Fruit fly (Drosophila melanogaster) whole organism, embryonic: ENCODE data around the gene Fas1.

Experiments used
- Antp ChIP-seq: fragments of 200-800 bp; sonication (Bioruptor generic); optimal IDR thresholded peaks from 3 replicates; lab custom pipeline; 2016; ENCODE audit warnings: missing biosample characterization, missing genetic modification characterization
- CG10366 ChIP-seq: fragments of 200-800 bp; sonication (Bioruptor generic); IDR thresholded peaks from 2 replicates; pipeline ENCODE4 v1.3.6; 2022; ENCODE audit warnings: missing biosample characterization, missing genetic modification characterization
- CG10959 ChIP-seq: fragments of 200-800 bp; sonication (Bioruptor generic); IDR thresholded peaks from 2 replicates; pipeline ENCODE4 v1.3.6; 2022; ENCODE audit warnings: missing biosample characterization, missing genetic modification characterization
- CG11398 ChIP-seq: fragments of 200-800 bp; sonication (Bioruptor generic); optimal IDR thresholded peaks from 2 replicates; lab custom pipeline; 2016; ENCODE audit warnings: missing biosample characterization, missing genetic modification characterization
- CG12299 ChIP-seq: fragments of 200-800 bp; sonication (Bioruptor generic); optimal IDR thresholded peaks from 2 replicates; lab custom pipeline; 2018; ENCODE audit warnings: missing biosample characterization, mild to moderate bottlenecking, missing genetic modification characterization
- CG14667 ChIP-seq: fragments of 200-800 bp; sonication (Bioruptor generic); IDR thresholded peaks from 2 replicates; pipeline ENCODE4 v1.3.6; 2022; ENCODE audit warnings: missing biosample characterization, missing genetic modification characterization
- CG14965 ChIP-seq: fragments of 200-800 bp; sonication (Bioruptor generic); optimal IDR thresholded peaks from 2 replicates; lab custom pipeline; 2016; ENCODE audit warnings: missing biosample characterization, missing genetic modification characterization, borderline replicate concordance
- CG2199 ChIP-seq: fragments of 200-800 bp; sonication (Bioruptor generic); IDR thresholded peaks from 3 replicates; pipeline ENCODE4 v1.3.6; 2022; ENCODE audit warnings: missing biosample characterization, missing genetic modification characterization
- CG2875 ChIP-seq: fragments of 200-800 bp; sonication (Bioruptor generic); optimal IDR thresholded peaks from 2 replicates; lab custom pipeline; 2017; ENCODE audit warnings: missing biosample characterization, mild to moderate bottlenecking, missing genetic modification characterization, missing genetic modification reagents
- CG31388 ChIP-seq: fragments of 200-800 bp; sonication (Bioruptor generic); optimal IDR thresholded peaks from 2 replicates; lab custom pipeline; 2016; ENCODE audit warnings: missing biosample characterization, missing genetic modification characterization
- CG3407 ChIP-seq: fragments of 200-800 bp; sonication (Bioruptor generic); optimal IDR thresholded peaks from 2 replicates; lab custom pipeline; 2018; ENCODE audit warnings: missing biosample characterization, mild to moderate bottlenecking, missing genetic modification characterization
- CG3847 ChIP-seq: fragments of 200-800 bp; sonication (Bioruptor generic); IDR thresholded peaks from 2 replicates; pipeline ENCODE4 v1.3.6; 2022; ENCODE audit warnings: missing biosample characterization, missing genetic modification characterization
- CG42726 ChIP-seq: fragments of 200-800 bp; sonication (Bioruptor generic); IDR thresholded peaks from 2 replicates; pipeline ENCODE4 v1.3.6; 2022; ENCODE audit warnings: missing biosample characterization, missing genetic modification characterization; ENCODE audit not compliant: partially characterized antibody
- CG5953 ChIP-seq: fragments of 200-800 bp; sonication (Bioruptor generic); IDR thresholded peaks from 2 replicates; pipeline ENCODE4 v1.3.6; 2022; ENCODE audit warnings: missing biosample characterization, missing genetic modification characterization
- CG6689 ChIP-seq: fragments of 200-800 bp; sonication (Bioruptor generic); IDR thresholded peaks from 2 replicates; pipeline ENCODE4 v1.3.6; 2022; ENCODE audit warnings: missing biosample characterization, missing genetic modification characterization
- CG6791 ChIP-seq: fragments of 200-800 bp; sonication (Bioruptor generic); IDR thresholded peaks from 3 replicates; pipeline ENCODE4 v1.3.6; 2022; ENCODE audit warnings: missing biosample characterization, missing genetic modification characterization; ENCODE audit not compliant: partially characterized antibody
- CG7786 ChIP-seq: fragments of 200-800 bp; sonication (Bioruptor generic); optimal IDR thresholded peaks from 2 replicates; lab custom pipeline; 2016; ENCODE audit warnings: missing biosample characterization, missing genetic modification characterization
- CG7839 ChIP-seq: fragments of 200-800 bp; sonication (Bioruptor generic); optimal IDR thresholded peaks from 3 replicates; lab custom pipeline; 2018; ENCODE audit warnings: missing biosample characterization, mild to moderate bottlenecking, missing genetic modification characterization, moderate library complexity
- CG8388 ChIP-seq: fragments of 200-800 bp; sonication (Bioruptor generic); optimal IDR thresholded peaks from 2 replicates; lab custom pipeline; 2019; ENCODE audit warnings: missing biosample characterization, mild to moderate bottlenecking, missing genetic modification characterization, moderate library complexity
- CkIIα-i1 ChIP-seq: fragments of 200-800 bp; sonication (Bioruptor generic); IDR thresholded peaks from 2 replicates; pipeline ENCODE4 v1.3.6; 2022; ENCODE audit warnings: missing biosample characterization, missing genetic modification characterization
- Dbx ChIP-seq: fragments of 200-800 bp; sonication (Bioruptor generic); IDR thresholded peaks from 3 replicates; pipeline ENCODE4 v1.3.6; 2022; ENCODE audit warnings: missing biosample characterization, missing genetic modification characterization
- Dfd ChIP-seq, 2 experiments: fragments of >200 bp; optimal IDR thresholded peaks; 2 replicates each; lab custom pipeline; 2017; ENCODE audit warnings: missing biosample characterization in 2 of 2, missing genetic modification characterization in 2 of 2
- Hmx ChIP-seq: fragments of 200-800 bp; sonication (Bioruptor generic); optimal IDR thresholded peaks from 2 replicates; lab custom pipeline; 2016; ENCODE audit warnings: missing biosample characterization, missing genetic modification characterization
- MESR4 ChIP-seq: fragments of 200-800 bp; sonication (Bioruptor generic); optimal IDR thresholded peaks from 2 replicates; lab custom pipeline; 2018; ENCODE audit warnings: missing biosample characterization, mild to moderate bottlenecking, missing genetic modification characterization, moderate library complexity
- Meics ChIP-seq: fragments of 200-800 bp; sonication (Bioruptor generic); optimal IDR thresholded peaks from 2 replicates; lab custom pipeline; 2017; ENCODE audit warnings: missing biosample characterization, mild to moderate bottlenecking, missing genetic modification characterization
- NC2α ChIP-seq: fragments of 200-800 bp; sonication (Bioruptor generic); optimal IDR thresholded peaks from 2 replicates; lab custom pipeline; 2016; ENCODE audit warnings: missing biosample characterization, missing genetic modification characterization
- Rfx ChIP-seq: fragments of 200-800 bp; sonication (Bioruptor generic); IDR thresholded peaks from 2 replicates; pipeline ENCODE4 v1.3.6; 2022; ENCODE audit warnings: missing biosample characterization, missing genetic modification characterization
- Six4 ChIP-seq: fragments of 200-800 bp; sonication (Bioruptor generic); optimal IDR thresholded peaks from 2 replicates; lab custom pipeline; 2016; ENCODE audit warnings: missing biosample characterization, missing genetic modification characterization
- Sry-δ ChIP-seq: fragments of 200-800 bp; sonication (Bioruptor generic); optimal IDR thresholded peaks from 2 replicates; lab custom pipeline; 2016; ENCODE audit warnings: missing biosample characterization, missing genetic modification characterization
- abd-A ChIP-seq: fragments of 200-800 bp; sonication (Bioruptor generic); optimal IDR thresholded peaks from 3 replicates; lab custom pipeline; 2019; ENCODE audit warnings: missing biosample characterization, mild to moderate bottlenecking, missing genetic modification characterization, moderate library complexity
- ap ChIP-seq: fragments of 200-800 bp; sonication (Bioruptor generic); IDR thresholded peaks from 2 replicates; pipeline ENCODE4 v1.3.6; 2022; ENCODE audit warnings: missing biosample characterization, missing genetic modification characterization
- bcd ChIP-seq: fragments of 200-800 bp; sonication (Bioruptor generic); optimal IDR thresholded peaks from 2 replicates; lab custom pipeline; 2017; ENCODE audit warnings: missing biosample characterization, mild to moderate bottlenecking, missing genetic modification characterization
- corto ChIP-seq: fragments of 200-800 bp; sonication (Bioruptor generic); optimal IDR thresholded peaks from 2 replicates; lab custom pipeline; 2016; ENCODE audit warnings: missing biosample characterization, mild to moderate bottlenecking, missing genetic modification characterization, moderate library complexity
- crol ChIP-seq: fragments of 200-800 bp; sonication (Bioruptor generic); IDR thresholded peaks from 2 replicates; pipeline ENCODE4 v1.3.6; 2022; ENCODE audit warnings: missing biosample characterization, missing genetic modification characterization
- cwo ChIP-seq: fragments of 200-800 bp; sonication (Bioruptor generic); optimal IDR thresholded peaks from 3 replicates; lab custom pipeline; 2017; ENCODE audit warnings: missing biosample characterization, missing genetic modification characterization, mild to moderate bottlenecking, moderate library complexity, missing genetic modification reagents
- fd64A ChIP-seq: fragments of 200-800 bp; sonication (Bioruptor generic); optimal IDR thresholded peaks from 3 replicates; lab custom pipeline; 2018; ENCODE audit warnings: missing biosample characterization, mild to moderate bottlenecking, missing genetic modification characterization
- fu2 ChIP-seq: fragments of 200-800 bp; sonication (Bioruptor generic); optimal IDR thresholded peaks from 2 replicates; lab custom pipeline; 2016; ENCODE audit warnings: missing biosample characterization, missing genetic modification characterization
- her ChIP-seq: fragments of 200-800 bp; sonication (Bioruptor generic); optimal IDR thresholded peaks from 2 replicates; lab custom pipeline; 2016; ENCODE audit warnings: missing biosample characterization, missing genetic modification characterization
- jigr1 ChIP-seq: fragments of 200-800 bp; sonication (Bioruptor generic); IDR thresholded peaks from 3 replicates; pipeline ENCODE4 v1.3.6; 2022; ENCODE audit warnings: missing biosample characterization, missing genetic modification characterization
- lbe ChIP-seq: fragments of 200-800 bp; sonication (Bioruptor generic); optimal IDR thresholded peaks from 2 replicates; lab custom pipeline; 2016; ENCODE audit warnings: missing biosample characterization, mild to moderate bottlenecking, missing genetic modification characterization
- maf-S ChIP-seq: fragments of 200-800 bp; sonication (Bioruptor generic); optimal IDR thresholded peaks from 2 replicates; lab custom pipeline; 2016; ENCODE audit warnings: missing biosample characterization, missing genetic modification characterization
- mirr ChIP-seq: fragments of 200-800 bp; sonication (Bioruptor generic); optimal IDR thresholded peaks from 3 replicates; lab custom pipeline; 2018; ENCODE audit warnings: missing biosample characterization, mild to moderate bottlenecking, missing genetic modification characterization
- nau ChIP-seq: fragments of 200-800 bp; sonication (Bioruptor generic); optimal IDR thresholded peaks from 3 replicates; lab custom pipeline; 2017; ENCODE audit warnings: missing biosample characterization, mild to moderate bottlenecking, missing genetic modification characterization, missing genetic modification reagents
- org-1 ChIP-seq: fragments of 200-800 bp; sonication (Bioruptor generic); optimal IDR thresholded peaks from 2 replicates; lab custom pipeline; 2017; ENCODE audit warnings: missing biosample characterization, missing genetic modification characterization
- pum ChIP-seq: fragments of 200-800 bp; sonication (Bioruptor generic); optimal IDR thresholded peaks from 2 replicates; lab custom pipeline; 2016; ENCODE audit warnings: missing biosample characterization, missing genetic modification characterization
- sens ChIP-seq: fragments of 200-800 bp; sonication (Bioruptor generic); peaks from one replicate; lab custom pipeline; 2016; ENCODE audit warnings: missing biosample characterization, missing genetic modification characterization
- shn ChIP-seq: fragments of 200-800 bp; sonication (Bioruptor generic); optimal IDR thresholded peaks from 3 replicates; lab custom pipeline; 2016; ENCODE audit warnings: missing biosample characterization, missing genetic modification characterization
- tgo ChIP-seq: fragments of 200-800 bp; sonication (Bioruptor generic); IDR thresholded peaks from 3 replicates; pipeline ENCODE4 v1.3.6; 2022; ENCODE audit warnings: missing biosample characterization, missing genetic modification characterization
- unpg ChIP-seq: fragments of 200-800 bp; sonication (Bioruptor generic); optimal IDR thresholded peaks from 3 replicates; lab custom pipeline; 2018; ENCODE audit warnings: missing biosample characterization, mild to moderate bottlenecking, missing genetic modification characterization, moderate library complexity
- zf30C ChIP-seq: fragments of 200-800 bp; sonication (Bioruptor generic); optimal IDR thresholded peaks from 3 replicates; lab custom pipeline; 2018; ENCODE audit warnings: missing biosample characterization, mild to moderate bottlenecking, missing genetic modification characterization

Fas1 gene

dm6 chr3R:16624750-16625549, at the start of gene Fas1 (continued):
- TF ChIP-seq CG2875 (GFP tag; lab: Kevin White, UChicago) (no peak), abd-A (no peak), maf-S (no peak), CG3407 (GFP tag; lab: Kevin White, UChicago) (no peak), CG14667 (GFP tag; lab: Robert Waterston, UW) (no peak), CG10959 (GFP tag; lab: Robert Waterston, UW) (no peak), CG3847 (GFP tag; lab: Robert Waterston, UW) (no peak), CG7839 (tag; lab: Kevin White, UChicago) (no peak), CG2199 (GFP tag; lab: Robert Waterston, UW) (peak; percentile 80; the same call in 2 of the 3 replicates), zf30C (GFP tag; lab: Kevin White, UChicago) (peak; percentile 41), bcd (no peak), CG14965 (GFP tag; lab: Kevin White, UChicago) (no peak), MESR4 (peak; percentile 45), CG12299 (tag; lab: Kevin White, UChicago) (peak; percentile 13), unpg (GFP tag; lab: Kevin White, UChicago) (no peak), cwo (GFP tag; lab: Kevin White, UChicago) (no peak), CG8388 (GFP tag; lab: Kevin White, UChicago) (no peak), CG5953 (GFP tag; lab: Robert Waterston, UW) (no peak), ap (GFP tag; lab: Robert Waterston, UW) (no peak), CG31388 (GFP tag; lab: Kevin White, UChicago) (no peak), Dbx (GFP tag; lab: Robert Waterston, UW) (no peak), pum (GFP tag; lab: Kevin White, UChicago) (no peak), CG7786 (no peak), CG10366 (GFP tag; lab: Robert Waterston, UW) (no peak), Dfd (GFP tag; optimal IDR thresholded peaks at IDR 0.05; lab: Kevin White, UChicago) (no peak), fu2 (GFP tag; lab: Kevin White, UChicago) (no peak), jigr1 (GFP tag; lab: Robert Waterston, UW) (no peak; the same call in 2 of the 3 replicates), CG11398 (no peak), Antp (GFP tag; lab: Kevin White, UChicago) (no peak), Hmx (GFP tag; lab: Kevin White, UChicago) (no peak), CG6689 (GFP tag; lab: Robert Waterston, UW) (no peak), sens (GFP tag; lab: Kevin White, UChicago) (peak; percentile 27), CG6791 (GFP tag; lab: Robert Waterston, UW) (peak; percentile 76), NC2α (GFP tag; lab: Kevin White, UChicago) (no peak), tgo (GFP tag; lab: Robert Waterston, UW) (no peak), nau (GFP tag; lab: Kevin White, UChicago) (no peak), Six4 (GFP tag; lab: Kevin White, UChicago) (no peak), mirr (GFP tag; lab: Kevin White, UChicago) (no peak), corto (no peak), crol (no peak), org-1 (GFP tag; lab: Kevin White, UChicago) (no peak), lbe (no peak), fd64A (GFP tag; lab: Kevin White, UChicago) (no peak), Meics (no peak), CG42726 (peak; percentile 26; the same call in 1 of the 2 replicates), Sry-δ (GFP tag; lab: Kevin White, UChicago) (peak; percentile 57), her (GFP tag; lab: Kevin White, UChicago) (no peak), shn (GFP tag; lab: Kevin White, UChicago) (no peak), Rfx (peak; percentile 52; the same call in 1 of the 2 replicates), CkIIα-i1 (no peak)
